Worm (Caenorhabditis elegans) whole organism, midembryonic: ENCODE measurements around the gene cox-6B.

Experiments used
- T22C8.4 ChIP-seq: fragments of 200-800 bp; sonication (Bioruptor generic); IDR thresholded peaks from 2 replicates; pipeline ENCODE4 v1.3.6; 2022; ENCODE audit warnings: missing genetic modification characterization, missing compliant biosample characterization
- cog-1 ChIP-seq: sonication (generic microtip); optimal IDR thresholded peaks from 2 replicates; lab custom pipeline; 2016; ENCODE audit warnings: missing genetic modification characterization, missing compliant biosample characterization
- flt-1 ChIP-seq: fragments of 200-800 bp; sonication (Bioruptor generic); IDR thresholded peaks from 2 replicates; pipeline ENCODE4 v1.3.6; 2022; ENCODE audit warnings: missing genetic modification characterization, missing compliant biosample characterization
- klf-2 ChIP-seq: fragments of 200-800 bp; sonication (Bioruptor generic); conservative IDR thresholded peaks from 2 replicates; pipeline ENCODE4 v1.3.6; 2022; ENCODE audit warnings: missing genetic modification reagents, missing genetic modification characterization, missing compliant biosample characterization
- tab-1 ChIP-seq: fragments of 200-800 bp; sonication (Bioruptor generic); IDR thresholded peaks from 2 replicates; pipeline ENCODE4 v1.3.6; 2022; ENCODE audit warnings: missing genetic modification characterization, missing compliant biosample characterization
- ztf-23 ChIP-seq: fragments of 200-800 bp; sonication (Bioruptor generic); IDR thresholded peaks from 2 replicates; pipeline ENCODE4 v1.3.6; 2022; ENCODE audit warnings: missing genetic modification reagents, missing genetic modification characterization, missing compliant biosample characterization
- ztf-29 ChIP-seq: fragments of 200-800 bp; sonication (Bioruptor generic); IDR thresholded peaks from 2 replicates; pipeline ENCODE4 v1.3.6; 2022; ENCODE audit warnings: missing genetic modification reagents, missing genetic modification characterization, missing compliant biosample characterization

- TF ChIP-seq ztf-29 (GFP tag; lab: Robert Waterston, UW): no peak
- TF ChIP-seq flt-1 (GFP tag; lab: Robert Waterston, UW): no peak
- TF ChIP-seq ztf-23: no peak
- TF ChIP-seq klf-2 (GFP tag; lab: Robert Waterston, UW): no peak
- peak; percentile 11; the same call in 1 of the 2 replicates for TF ChIP-seq T22C8.4 (GFP tag; lab: Robert Waterston, UW)
- TF ChIP-seq tab-1 (GFP tag; lab: Robert Waterston, UW): no peak
- TF ChIP-seq cog-1: no peak
Observed at ce11 chrIII:2780793-2781192, 81.3 kb downstream of the cox-6B start, which contains the start of gene Y71H2AM.6.
